Worm (Caenorhabditis elegans) whole organism, L4 larva: ENCODE data around the gene piit-1.

ENCODE experiments used
- F10B5.3 ChIP-seq: sonication (generic microtip); optimal IDR thresholded peaks from 2 replicates; lab custom pipeline; 2016; ENCODE audit warnings: mild to moderate bottlenecking, missing genetic modification characterization, missing compliant biosample characterization
- F26F4.8 ChIP-seq: fragments of 200-800 bp; sonication (Bioruptor generic); conservative IDR thresholded peaks from 2 replicates; pipeline ENCODE4 v1.3.6; 2022; ENCODE audit warnings: missing genetic modification characterization, missing compliant biosample characterization
- F44E2.7 ChIP-seq: fragments of 200-800 bp; sonication (Bioruptor generic); IDR thresholded peaks from 2 replicates; pipeline ENCODE4 v2.1.2; 2022; ENCODE audit warnings: missing genetic modification characterization, missing compliant biosample characterization
- F49E8.2 ChIP-seq: sonication (generic microtip); optimal IDR thresholded peaks from 2 replicates; lab custom pipeline; 2016; ENCODE audit warnings: missing compliant biosample characterization, mild to moderate bottlenecking, missing genetic modification characterization, borderline replicate concordance
- R02D3.7 ChIP-seq: fragments of 150-350 bp; sonication (generic microtip); optimal IDR thresholded peaks from 3 replicates; lab custom pipeline; 2014; ENCODE audit warnings: missing biosample characterization, missing genetic modification characterization
- T26A8.4 ChIP-seq: fragments of 200-800 bp; sonication (Bioruptor generic); IDR thresholded peaks from 2 replicates; pipeline ENCODE4 v1.3.6; 2022; ENCODE audit warnings: missing genetic modification characterization, missing compliant biosample characterization
- Y48G9A.11 ChIP-seq: fragments of 200-800 bp; sonication (Bioruptor generic); IDR thresholded peaks from 2 replicates; pipeline ENCODE4 v1.3.6; 2022; ENCODE audit warnings: missing genetic modification reagents, missing genetic modification characterization, missing compliant biosample characterization
- arid-1 ChIP-seq: fragments of 200-800 bp; sonication (Bioruptor generic); conservative IDR thresholded peaks from 2 replicates; pipeline ENCODE4 v1.3.6; 2022; ENCODE audit warnings: missing genetic modification reagents, missing genetic modification characterization, missing compliant biosample characterization
- attf-4 ChIP-seq: sonication (generic microtip); optimal IDR thresholded peaks from 3 replicates; lab custom pipeline; 2017; ENCODE audit warnings: missing biosample characterization, missing genetic modification characterization
- ceh-44 ChIP-seq: fragments of 200-800 bp; sonication (Bioruptor generic); IDR thresholded peaks from 2 replicates; pipeline ENCODE4 v1.3.6; 2022; ENCODE audit warnings: missing genetic modification reagents, missing genetic modification characterization, missing compliant biosample characterization
- ces-1 ChIP-seq: fragments of 150-350 bp; sonication (generic microtip); optimal IDR thresholded peaks from 4 replicates; lab custom pipeline; 2014; ENCODE audit warnings: missing biosample characterization, missing genetic modification reagents, missing genetic modification characterization
- cey-2 ChIP-seq: sonication (generic microtip); optimal IDR thresholded peaks from 3 replicates; lab custom pipeline; 2017; ENCODE audit warnings: missing genetic modification characterization, mild to moderate bottlenecking, missing compliant biosample characterization, antibody characterized with exemption, borderline replicate concordance; ENCODE audit not compliant: insufficient read depth
- daf-16 ChIP-seq, 3 experiments: sonication (generic microtip); optimal IDR thresholded peaks; 2 replicates each; lab custom pipeline; 2016 to 2017; ENCODE audit warnings: missing genetic modification characterization in 3 of 3, missing genetic modification reagents in 3 of 3, mild to moderate bottlenecking in 2 of 3, missing compliant biosample characterization in 2 of 3, missing biosample characterization in 1 of 3, moderate library complexity in 1 of 3
- dmd-6 ChIP-seq: fragments of 200-800 bp; sonication (Bioruptor generic); IDR thresholded peaks from 2 replicates; pipeline ENCODE4 v1.3.6; 2022; ENCODE audit warnings: missing genetic modification reagents, missing genetic modification characterization, missing compliant biosample characterization
- dpl-1 ChIP-seq: fragments of 150-350 bp; optimal IDR thresholded peaks from 2 replicates; lab custom pipeline; 2014; ENCODE audit warnings: missing biosample characterization, missing genetic modification reagents, missing genetic modification characterization
- duxl-1 ChIP-seq: sonication (generic microtip); optimal IDR thresholded peaks from 2 replicates; lab custom pipeline; 2016; ENCODE audit warnings: mild to moderate bottlenecking, missing genetic modification characterization, moderate library complexity, missing compliant biosample characterization; ENCODE audit not compliant: poor library complexity
- dve-1 ChIP-seq: sonication (generic microtip); optimal IDR thresholded peaks from 2 replicates; lab custom pipeline; 2017; ENCODE audit warnings: antibody characterized with exemption, mild to moderate bottlenecking, missing genetic modification characterization, missing compliant biosample characterization; ENCODE audit not compliant: insufficient read depth
- egl-43 ChIP-seq: fragments of 200-800 bp; sonication (Bioruptor generic); IDR thresholded peaks from 2 replicates; pipeline ENCODE4 v1.3.6; 2022; ENCODE audit warnings: missing genetic modification reagents, missing genetic modification characterization, missing compliant biosample characterization
- fkh-10 ChIP-seq: fragments of 150-350 bp; optimal IDR thresholded peaks from 2 replicates; lab custom pipeline; 2014; ENCODE audit warnings: missing biosample characterization, missing genetic modification reagents, missing genetic modification characterization
- hlh-11 ChIP-seq: fragments of 200-800 bp; sonication (Bioruptor generic); optimal IDR thresholded peaks from 2 replicates; lab custom pipeline; 2018; ENCODE audit warnings: mild to moderate bottlenecking, missing genetic modification characterization, missing compliant biosample characterization
- hlh-30 ChIP-seq: sonication (generic microtip); optimal IDR thresholded peaks from 2 replicates; lab custom pipeline; 2017; ENCODE audit warnings: antibody characterized with exemption, mild to moderate bottlenecking, missing genetic modification characterization, missing compliant biosample characterization; ENCODE audit not compliant: insufficient read depth
- hmg-1.1 ChIP-seq: fragments of 200-800 bp; sonication (Bioruptor generic); IDR thresholded peaks from 2 replicates; pipeline ENCODE4 v1.3.6; 2022; ENCODE audit warnings: missing genetic modification reagents, missing genetic modification characterization, missing compliant biosample characterization
- lin-38 ChIP-seq: fragments of 200-800 bp; sonication (Bioruptor generic); IDR thresholded peaks from 2 replicates; pipeline ENCODE4 v1.3.6; 2022; ENCODE audit warnings: missing genetic modification reagents, missing genetic modification characterization, missing compliant biosample characterization
- lin-39 ChIP-seq: fragments of 150-350 bp; optimal IDR thresholded peaks from 2 replicates; lab custom pipeline; 2014; ENCODE audit warnings: missing biosample characterization, missing genetic modification reagents, missing genetic modification characterization
- lsy-2 ChIP-seq, 2 experiments: fragments of 150-350 bp in 1 of 2; sonication (generic microtip) in 1 of 2; optimal IDR thresholded peaks; 2 replicates each; lab custom pipeline; 2014 to 2017; ENCODE audit warnings: missing biosample characterization in 2 of 2, missing genetic modification characterization in 2 of 2
- mdl-1 ChIP-seq, 2 experiments: fragments of 150-350 bp in 1 of 2; sonication (generic microtip) in 1 of 2; optimal IDR thresholded peaks; 2 replicates each; lab custom pipeline; 2014 to 2017; ENCODE audit warnings: missing biosample characterization in 2 of 2, missing genetic modification characterization in 2 of 2
- mdt-29 ChIP-seq: fragments of 200-800 bp; sonication (Bioruptor generic); IDR thresholded peaks from 2 replicates; pipeline ENCODE4 v1.3.6; 2022; ENCODE audit warnings: missing genetic modification reagents, missing genetic modification characterization, missing compliant biosample characterization
- mep-1 ChIP-seq: fragments of 150-350 bp; sonication (generic microtip); optimal IDR thresholded peaks from 3 replicates; lab custom pipeline; 2014; ENCODE audit warnings: missing biosample characterization, missing genetic modification characterization
- mes-2 ChIP-seq: sonication (generic microtip); optimal IDR thresholded peaks from 2 replicates; lab custom pipeline; 2016; ENCODE audit warnings: missing genotype, mild to moderate bottlenecking, missing genetic modification characterization, missing compliant biosample characterization; ENCODE audit not compliant: poor library complexity, severe bottlenecking
- nhr-102 ChIP-seq: sonication (generic microtip); optimal IDR thresholded peaks from 2 replicates; lab custom pipeline; 2016; ENCODE audit warnings: mild to moderate bottlenecking, missing genetic modification characterization, moderate library complexity, missing compliant biosample characterization
- nhr-28 ChIP-seq: fragments of 150-350 bp; optimal IDR thresholded peaks from 2 replicates; lab custom pipeline; 2014; ENCODE audit warnings: missing biosample characterization, missing genetic modification characterization
- nhr-42 ChIP-seq: fragments of 200-800 bp; sonication (Bioruptor generic); IDR thresholded peaks from 2 replicates; pipeline ENCODE4 v1.3.6; 2022; ENCODE audit warnings: missing genetic modification characterization, missing compliant biosample characterization
- nhr-48 ChIP-seq: sonication (generic microtip); optimal IDR thresholded peaks from 2 replicates; lab custom pipeline; 2016; ENCODE audit warnings: mild to moderate bottlenecking, missing genetic modification characterization, missing compliant biosample characterization
- nhr-6 ChIP-seq: fragments of 150-350 bp; optimal IDR thresholded peaks from 2 replicates; lab custom pipeline; 2014; ENCODE audit warnings: missing biosample characterization, missing genetic modification characterization
- php-3 ChIP-seq: fragments of 200-800 bp; sonication (Bioruptor generic); IDR thresholded peaks from 2 replicates; pipeline ENCODE4 v1.3.6; 2022; ENCODE audit warnings: missing genetic modification reagents, missing genetic modification characterization, missing compliant biosample characterization
- pqm-1 ChIP-seq: sonication (generic microtip); optimal IDR thresholded peaks from 2 replicates; lab custom pipeline; 2017; ENCODE audit warnings: missing biosample characterization, missing genetic modification characterization
- rbr-2 ChIP-seq: sonication (generic microtip); optimal IDR thresholded peaks from 2 replicates; lab custom pipeline; 2016; ENCODE audit warnings: missing genotype, missing genetic modification characterization, missing compliant biosample characterization
- set-16 ChIP-seq: fragments of 200-800 bp; sonication (Bioruptor generic); IDR thresholded peaks from 2 replicates; pipeline ENCODE4 v1.3.6; 2022; ENCODE audit warnings: missing genetic modification reagents, missing genetic modification characterization, missing compliant biosample characterization
- skn-1 ChIP-seq: fragments of 150-350 bp; optimal IDR thresholded peaks from 2 replicates; lab custom pipeline; 2014; ENCODE audit warnings: missing biosample characterization, missing genetic modification characterization
- snpc-1.2 ChIP-seq: fragments of 200-800 bp; sonication (Bioruptor generic); IDR thresholded peaks from 2 replicates; pipeline ENCODE4 v1.3.6; 2022; ENCODE audit warnings: missing genetic modification reagents, missing genetic modification characterization, missing compliant biosample characterization
- spr-1 ChIP-seq: sonication (generic microtip); optimal IDR thresholded peaks from 2 replicates; lab custom pipeline; 2016; ENCODE audit warnings: mild to moderate bottlenecking, missing genetic modification characterization, missing compliant biosample characterization
- spr-3 ChIP-seq: fragments of 200-800 bp; sonication (Bioruptor generic); optimal IDR thresholded peaks from 2 replicates; lab custom pipeline; 2018; ENCODE audit warnings: mild to moderate bottlenecking, missing genetic modification characterization, missing compliant biosample characterization
- tra-1 ChIP-seq: fragments of 200-800 bp; sonication (Bioruptor generic); IDR thresholded peaks from 2 replicates; pipeline ENCODE4 v1.3.6; 2022; ENCODE audit warnings: missing genetic modification reagents, missing genetic modification characterization, missing compliant biosample characterization
- unc-130 ChIP-seq: sonication (generic microtip); optimal IDR thresholded peaks from 2 replicates; lab custom pipeline; 2016; ENCODE audit warnings: missing genetic modification reagents, missing genetic modification characterization, missing compliant biosample characterization
- unc-39 ChIP-seq: sonication (generic microtip); optimal IDR thresholded peaks from 2 replicates; lab custom pipeline; 2017; ENCODE audit warnings: missing biosample characterization, missing genetic modification characterization
- unc-62 ChIP-seq, 3 experiments: fragments of 150-350 bp in 1 of 3; sonication (generic microtip); optimal IDR thresholded peaks in 2 of 3; peaks in 1 of 3; 1 replicate in 1 of 3; 2 replicates in 2 of 3; lab custom pipeline; 2014 to 2017; ENCODE audit warnings: missing biosample characterization in 3 of 3, missing genetic modification characterization in 3 of 3, missing genetic modification reagents in 3 of 3, missing genotype in 1 of 3
- zfp-2 ChIP-seq: sonication (generic microtip); optimal IDR thresholded peaks from 2 replicates; lab custom pipeline; 2016; ENCODE audit warnings: mild to moderate bottlenecking, missing genetic modification characterization, missing compliant biosample characterization
- zip-11 ChIP-seq: fragments of 200-800 bp; sonication (Bioruptor generic); IDR thresholded peaks from 2 replicates; pipeline ENCODE4 v1.3.6; 2022; ENCODE audit warnings: missing genetic modification characterization, missing compliant biosample characterization
- ztf-7 ChIP-seq: fragments of 150-350 bp; optimal IDR thresholded peaks from 2 replicates; lab custom pipeline; 2014; ENCODE audit warnings: missing biosample characterization, missing genetic modification characterization

The piit-1 gene

DNA sequence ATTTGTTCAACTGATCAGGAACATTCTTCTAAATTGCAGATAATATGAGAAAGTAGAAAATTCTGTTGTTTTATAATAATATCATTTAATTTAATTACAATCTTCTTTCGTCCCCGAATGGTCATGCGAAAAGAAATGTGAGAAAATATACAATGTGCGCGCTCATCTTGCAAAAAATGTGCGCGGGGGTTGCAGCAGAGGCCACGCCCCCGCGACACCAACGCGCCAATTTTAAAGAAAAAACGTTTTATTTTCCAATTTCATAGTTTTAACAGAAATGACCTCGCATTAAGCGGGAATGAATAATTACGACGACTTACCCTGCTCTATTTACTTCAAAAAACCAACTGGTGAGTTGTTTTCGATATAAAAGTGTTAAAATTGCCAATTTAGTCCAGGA, 532 bp upstream of the piit-1 start, which contains the start of gene sas-5:
sas-5 (plus strand) TSS at position 257 of the 400 bp plus-strand sequence.
- no peak for TF ChIP-seq attf-4 (tag; lab: Kevin White, UChicago)
- TF ChIP-seq F10B5.3 (tag; lab: Kevin White, UChicago), result peak; percentile 22
- no peak; the same call in 1 of the 2 replicates for TF ChIP-seq T26A8.4
- TF ChIP-seq arid-1 (GFP tag; lab: Robert Waterston, UW), result no peak
- 0 out of 2 replicates have a peak, but pooled peaks have one; percentile 9 for TF ChIP-seq php-3
- TF ChIP-seq Y48G9A.11 (GFP tag; lab: Robert Waterston, UW), result no peak
- peak; percentile 8 for TF ChIP-seq nhr-28
- no peak for TF ChIP-seq fkh-10 (GFP tag; lab: Kevin White, UChicago)
- no peak for TF ChIP-seq R02D3.7
- TF ChIP-seq F49E8.2 (tag; lab: Kevin White, UChicago), result no peak
- TF ChIP-seq snpc-1.2 (GFP tag; lab: Robert Waterston, UW), result peak; percentile 37; the same call in 1 of the 2 replicates
- TF ChIP-seq rbr-2 (tag; lab: Kevin White, UChicago), result peak; percentile 44
- TF ChIP-seq spr-3 (GFP tag; lab: Kevin White, UChicago), result no peak
- peak; percentile 82 for TF ChIP-seq unc-130 (GFP tag; lab: Kevin White, UChicago)
- TF ChIP-seq nhr-6 (tag; lab: Kevin White, UChicago), result peak; percentile 46
- peak in 1 of 2 experiments; percentile 55 for TF ChIP-seq mdl-1 (tag; optimal IDR thresholded peaks at IDR 0.05; lab: Kevin White, UChicago)
- TF ChIP-seq ztf-7 (tag; lab: Kevin White, UChicago), result peak; percentile 4
- TF ChIP-seq F44E2.7, result no peak
- peak; percentile 81 for TF ChIP-seq lin-38 (GFP tag; lab: Robert Waterston, UW)
- peak; percentile 34 for TF ChIP-seq ces-1 (GFP tag; lab: Kevin White, UChicago)
- 0 out of 2 replicates have a peak, but pooled peaks have one; percentile 20 for TF ChIP-seq tra-1 (GFP tag; lab: Robert Waterston, UW)
- peak; percentile 79 for TF ChIP-seq hmg-1.1 (GFP tag; lab: Robert Waterston, UW)
- peak in 1 of 2 experiments; percentile 43 for TF ChIP-seq daf-16 (GFP tag; optimal IDR thresholded peaks at IDR 0.05; lab: Kevin White, UChicago)
- peak; percentile 45 for TF ChIP-seq daf-16 (tag; optimal IDR thresholded peaks at IDR 0.05; lab: Kevin White, UChicago)
- TF ChIP-seq nhr-42 (GFP tag; lab: Robert Waterston, UW), result 0 out of 2 replicates have a peak, but pooled peaks have one; percentile 11
- no peak for TF ChIP-seq lsy-2 (tag; optimal IDR thresholded peaks at IDR 0.05; lab: Kevin White, UChicago)
- no peak for TF ChIP-seq lin-39 (tag; lab: Kevin White, UChicago)
- TF ChIP-seq hlh-11 (tag; lab: Kevin White, UChicago), result peak; percentile 64
- TF ChIP-seq set-16 (GFP tag; lab: Robert Waterston, UW), result no peak
- TF ChIP-seq zip-11 (GFP tag; lab: Robert Waterston, UW), result no peak
- TF ChIP-seq cey-2 (tag; lab: Kevin White, UChicago), result no peak
- no peak for TF ChIP-seq unc-62 (GFP tag; optimal IDR thresholded peaks at IDR 0.05 in 1 of 2; lab: Kevin White, UChicago)
- no peak for TF ChIP-seq unc-62 (tag; optimal IDR thresholded peaks at IDR 0.05; lab: Kevin White, UChicago)
- peak; percentile 72 for TF ChIP-seq hlh-30
- TF ChIP-seq ceh-44, result no peak
- TF ChIP-seq zfp-2 (tag; lab: Kevin White, UChicago), result no peak
- no peak for TF ChIP-seq F26F4.8
- TF ChIP-seq duxl-1 (tag; lab: Kevin White, UChicago), result peak; percentile 88
- TF ChIP-seq nhr-48 (tag; lab: Kevin White, UChicago), result peak; percentile 39
- peak; percentile 54; the same call in 1 of the 2 replicates for TF ChIP-seq dmd-6 (GFP tag; lab: Robert Waterston, UW)
- TF ChIP-seq mdt-29 (GFP tag; lab: Robert Waterston, UW), result no peak
- no peak for TF ChIP-seq skn-1 (tag; lab: Kevin White, UChicago)
- no peak for TF ChIP-seq pqm-1 (tag; lab: Kevin White, UChicago)
- peak; percentile 93 for TF ChIP-seq dpl-1 (GFP tag; lab: Kevin White, UChicago)
- TF ChIP-seq unc-39, result no peak
- peak; percentile 57 for TF ChIP-seq spr-1 (tag; lab: Kevin White, UChicago)
- TF ChIP-seq mep-1 (tag; lab: Kevin White, UChicago), result peak; percentile 74
- peak; percentile 58 for TF ChIP-seq dve-1 (tag; lab: Kevin White, UChicago)
- peak; percentile 52 for TF ChIP-seq nhr-102
- peak; percentile 64; the same call in 1 of the 2 replicates for TF ChIP-seq egl-43
- peak; percentile 95 for TF ChIP-seq mes-2
